Worm (Caenorhabditis elegans) whole organism, young adult: ENCODE results near the gene K10G9.2.

Source experiments
- B0019.2 ChIP-seq: fragments of 200-800 bp; sonication (Bioruptor generic); conservative IDR thresholded peaks from 2 replicates; pipeline ENCODE4 v1.3.6; 2022; ENCODE audit warnings: missing genetic modification reagents, missing genetic modification characterization, missing compliant biosample characterization
- B0336.3 ChIP-seq: fragments of 200-800 bp; sonication (Bioruptor generic); IDR thresholded peaks from 2 replicates; pipeline ENCODE4 v1.3.6; 2022; ENCODE audit warnings: missing genetic modification characterization, missing compliant biosample characterization
- D2030.7 ChIP-seq: fragments of 200-800 bp; sonication (Bioruptor generic); IDR thresholded peaks from 2 replicates; pipeline ENCODE4 v1.3.6; 2022; ENCODE audit warnings: missing genetic modification reagents, missing genetic modification characterization, missing compliant biosample characterization
- F22D6.2 ChIP-seq: sonication (generic microtip); optimal IDR thresholded peaks from 2 replicates; lab custom pipeline; 2016; ENCODE audit warnings: mild to moderate bottlenecking, missing genetic modification characterization, missing compliant biosample characterization
- F37B4.10 ChIP-seq: fragments of 200-800 bp; sonication (Bioruptor generic); IDR thresholded peaks from 2 replicates; pipeline ENCODE4 v1.3.6; 2022; ENCODE audit warnings: missing genetic modification characterization, missing compliant biosample characterization
- F39B2.1 ChIP-seq: fragments of 200-800 bp; sonication (Bioruptor generic); IDR thresholded peaks from 2 replicates; pipeline ENCODE4 v1.3.6; 2022; ENCODE audit warnings: missing genetic modification reagents, missing genetic modification characterization, missing compliant biosample characterization
- F57A8.1 ChIP-seq: fragments of 200-800 bp; sonication (Bioruptor generic); optimal IDR thresholded peaks from 2 replicates; lab custom pipeline; 2018; ENCODE audit warnings: mild to moderate bottlenecking, missing genetic modification characterization, moderate library complexity, missing compliant biosample characterization
- K12H6.12 ChIP-seq: fragments of 200-800 bp; sonication (Bioruptor generic); optimal IDR thresholded peaks from 2 replicates; lab custom pipeline; 2018; ENCODE audit warnings: mild to moderate bottlenecking, missing genetic modification characterization, missing compliant biosample characterization
- akir-1 ChIP-seq: fragments of 200-800 bp; sonication (Bioruptor generic); optimal IDR thresholded peaks from 2 replicates; lab custom pipeline; 2018; ENCODE audit warnings: mild to moderate bottlenecking, missing genetic modification characterization, moderate library complexity, missing compliant biosample characterization
- ama-1 ChIP-seq, 3 experiments: fragments of 150-350 bp in 1 of 3; sonication (generic microtip) in 2 of 3; optimal IDR thresholded peaks; 2 replicates each; lab custom pipeline; 2014 to 2018; ENCODE audit warnings: missing biosample characterization in 2 of 3, missing genetic modification characterization in 2 of 3, missing genetic modification reagents in 2 of 3
- aptf-2 ChIP-seq: fragments of 200-800 bp; sonication (Bioruptor generic); conservative IDR thresholded peaks from 2 replicates; pipeline ENCODE4 v1.3.6; 2022; ENCODE audit warnings: missing genetic modification reagents, missing genetic modification characterization, missing compliant biosample characterization
- aptf-3 ChIP-seq: fragments of 200-800 bp; sonication (Bioruptor generic); IDR thresholded peaks from 2 replicates; pipeline ENCODE4 v1.3.6; 2022; ENCODE audit warnings: missing genetic modification characterization, missing compliant biosample characterization
- attf-5 ChIP-seq: fragments of 200-800 bp; sonication (Bioruptor generic); optimal IDR thresholded peaks from 2 replicates; lab custom pipeline; 2018; ENCODE audit warnings: mild to moderate bottlenecking, missing genetic modification characterization, missing compliant biosample characterization
- bed-2 ChIP-seq: fragments of 200-800 bp; sonication (Bioruptor generic); IDR thresholded peaks from 2 replicates; pipeline ENCODE4 v1.3.6; 2022; ENCODE audit warnings: missing genetic modification reagents, missing genetic modification characterization, missing compliant biosample characterization
- cebp-1 ChIP-seq, 2 experiments: fragments of 200-800 bp in 1 of 2; sonication (Bioruptor generic) in 1 of 2; sonication (generic microtip) in 1 of 2; IDR thresholded peaks in 1 of 2; optimal IDR thresholded peaks in 1 of 2; 2 replicates each; pipeline versions ENCODE4 v1.3.6 to Lab custom; 2017 to 2022; ENCODE audit warnings: missing compliant biosample characterization in 2 of 2, missing genetic modification characterization in 2 of 2, mild to moderate bottlenecking in 1 of 2, missing genetic modification reagents in 1 of 2, moderate library complexity in 1 of 2
- cebp-2 ChIP-seq: fragments of 200-800 bp; sonication (Bioruptor generic); IDR thresholded peaks from 2 replicates; pipeline ENCODE4 v1.3.6; 2022; ENCODE audit warnings: missing genetic modification characterization, missing compliant biosample characterization
- chd-7 ChIP-seq: sonication (generic microtip); optimal IDR thresholded peaks from 2 replicates; lab custom pipeline; 2016; ENCODE audit warnings: mild to moderate bottlenecking, missing genetic modification characterization, moderate library complexity, missing compliant biosample characterization
- egl-18 ChIP-seq: fragments of 200-800 bp; sonication (Bioruptor generic); IDR thresholded peaks from 2 replicates; pipeline ENCODE4 v1.3.6; 2022; ENCODE audit warnings: missing genetic modification reagents, missing genetic modification characterization, missing compliant biosample characterization
- egrh-3 ChIP-seq: fragments of 200-800 bp; sonication (Bioruptor generic); IDR thresholded peaks from 2 replicates; pipeline ENCODE4 v1.3.6; 2022; ENCODE audit warnings: missing genetic modification reagents, missing genetic modification characterization, missing compliant biosample characterization
- fkh-3 ChIP-seq: sonication (generic microtip); optimal IDR thresholded peaks from 2 replicates; lab custom pipeline; 2016; ENCODE audit warnings: mild to moderate bottlenecking, missing genetic modification characterization, missing compliant biosample characterization
- hlh-12 ChIP-seq: sonication (generic microtip); optimal IDR thresholded peaks from 2 replicates; lab custom pipeline; 2016; ENCODE audit warnings: missing genetic modification characterization, missing compliant biosample characterization
- hlh-26 ChIP-seq: fragments of 200-800 bp; sonication (Bioruptor generic); conservative IDR thresholded peaks from 2 replicates; pipeline ENCODE4 v1.3.6; 2022; ENCODE audit warnings: missing genetic modification reagents, missing genetic modification characterization, missing compliant biosample characterization
- hsf-1 ChIP-seq: fragments of 200-800 bp; sonication (Bioruptor generic); IDR thresholded peaks from 2 replicates; pipeline ENCODE4 v1.3.6; 2022; ENCODE audit warnings: missing genetic modification reagents, missing genetic modification characterization, missing compliant biosample characterization
- let-526 ChIP-seq: fragments of 200-800 bp; sonication (Bioruptor generic); IDR thresholded peaks from 2 replicates; pipeline ENCODE4 v1.3.6; 2022; ENCODE audit warnings: missing genetic modification reagents, missing genetic modification characterization, missing compliant biosample characterization
- lin-35 ChIP-seq, 3 experiments: fragments of 150-350 bp in 2 of 3; sonication (generic microtip) in 1 of 3; optimal IDR thresholded peaks; 2 replicates each; lab custom pipeline; 2014 to 2018; ENCODE audit warnings: missing biosample characterization in 3 of 3, missing genetic modification characterization in 3 of 3, missing genetic modification reagents in 3 of 3
- lin-40 ChIP-seq: sonication (generic microtip); optimal IDR thresholded peaks from 2 replicates; lab custom pipeline; 2016; ENCODE audit warnings: missing genetic modification characterization, mild to moderate bottlenecking, missing compliant biosample characterization, missing genotype, missing genetic modification reagents
- lir-1 ChIP-seq: fragments of 200-800 bp; sonication (Bioruptor generic); conservative IDR thresholded peaks from 2 replicates; pipeline ENCODE4 v1.3.6; 2022; ENCODE audit warnings: missing genetic modification reagents, missing genetic modification characterization, missing compliant biosample characterization
- lsy-27 ChIP-seq: sonication (generic microtip); optimal IDR thresholded peaks from 2 replicates; lab custom pipeline; 2017; ENCODE audit warnings: missing genetic modification characterization, mild to moderate bottlenecking, missing compliant biosample characterization, antibody characterized with exemption, missing genotype, borderline replicate concordance; ENCODE audit not compliant: insufficient read depth
- madf-6 ChIP-seq: fragments of 200-800 bp; sonication (Bioruptor generic); IDR thresholded peaks from 2 replicates; pipeline ENCODE4 v1.3.6; 2022; ENCODE audit warnings: missing genetic modification reagents, missing genetic modification characterization, missing compliant biosample characterization
- madf-8 ChIP-seq: fragments of 200-800 bp; sonication (Bioruptor generic); conservative IDR thresholded peaks from 2 replicates; pipeline ENCODE4 v1.3.6; 2022; ENCODE audit warnings: missing genetic modification reagents, missing genetic modification characterization, missing compliant biosample characterization
- mel-28 ChIP-seq: sonication (generic microtip); optimal IDR thresholded peaks from 2 replicates; lab custom pipeline; 2016; ENCODE audit warnings: borderline replicate concordance, mild to moderate bottlenecking, missing genetic modification characterization, missing compliant biosample characterization
- mxl-1 ChIP-seq: sonication (generic microtip); optimal IDR thresholded peaks from 2 replicates; lab custom pipeline; 2016; ENCODE audit warnings: missing genetic modification characterization, missing compliant biosample characterization
- nfyb-1 ChIP-seq: fragments of 200-800 bp; sonication (Bioruptor generic); IDR thresholded peaks from 2 replicates; pipeline ENCODE4 v1.3.6; 2022; ENCODE audit warnings: missing genetic modification reagents, missing genetic modification characterization, missing compliant biosample characterization
- pbrm-1 ChIP-seq: fragments of 200-800 bp; sonication (Bioruptor generic); IDR thresholded peaks from 2 replicates; pipeline ENCODE4 v1.3.6; 2022; ENCODE audit warnings: missing genetic modification reagents, missing genetic modification characterization, missing compliant biosample characterization
- rcor-1 ChIP-seq: fragments of 200-800 bp; sonication (Bioruptor generic); IDR thresholded peaks from 2 replicates; pipeline ENCODE4 v1.3.6; 2022; ENCODE audit warnings: missing genetic modification reagents, missing genetic modification characterization, missing compliant biosample characterization
- rec-8 ChIP-seq, 2 experiments: sonication (generic microtip); optimal IDR thresholded peaks; 2 replicates each; lab custom pipeline; 2016; ENCODE audit warnings: mild to moderate bottlenecking in 2 of 2, missing genetic modification characterization in 2 of 2, missing genetic modification reagents in 2 of 2, missing genotype in 2 of 2, missing biosample characterization in 1 of 2, missing compliant biosample characterization in 1 of 2, moderate library complexity in 1 of 2
- snpc-1.3 ChIP-seq: sonication (generic microtip); optimal IDR thresholded peaks from 2 replicates; lab custom pipeline; 2017; ENCODE audit warnings: missing genetic modification characterization, mild to moderate bottlenecking, missing compliant biosample characterization, antibody characterized with exemption, moderate library complexity, missing genotype, missing genetic modification reagents; ENCODE audit not compliant: insufficient read depth
- snpc-4 ChIP-seq, 5 experiments: fragments of 150-350 bp in 1 of 5; sonication (generic microtip) in 4 of 5; optimal IDR thresholded peaks; 2 replicates each; lab custom pipeline; 2014 to 2018; ENCODE audit warnings: missing genetic modification characterization in 5 of 5, missing biosample characterization in 3 of 5, antibody characterized with exemption in 2 of 5, mild to moderate bottlenecking in 2 of 5, missing compliant biosample characterization in 2 of 5, missing genotype in 2 of 5, moderate library complexity in 2 of 5, missing genetic modification reagents in 1 of 5
- tbp1 ChIP-seq: fragments of 200-800 bp; sonication (Bioruptor generic); optimal IDR thresholded peaks from 2 replicates; lab custom pipeline; 2018; ENCODE audit warnings: mild to moderate bottlenecking, missing genetic modification characterization, missing compliant biosample characterization
- tbx-9 ChIP-seq: sonication (generic microtip); optimal IDR thresholded peaks from 2 replicates; lab custom pipeline; 2016; ENCODE audit warnings: borderline replicate concordance, missing genetic modification characterization, inconsistent platforms, missing compliant biosample characterization
- zfh-2 ChIP-seq: fragments of 200-800 bp; sonication (Bioruptor generic); conservative IDR thresholded peaks from 2 replicates; pipeline ENCODE4 v1.3.6; 2022; ENCODE audit warnings: missing genetic modification reagents, missing genetic modification characterization, missing compliant biosample characterization
- ztf-26 ChIP-seq: sonication (generic microtip); optimal IDR thresholded peaks from 2 replicates; lab custom pipeline; 2017; ENCODE audit warnings: missing genetic modification characterization, missing compliant biosample characterization

The K10G9.2 gene

DNA sequence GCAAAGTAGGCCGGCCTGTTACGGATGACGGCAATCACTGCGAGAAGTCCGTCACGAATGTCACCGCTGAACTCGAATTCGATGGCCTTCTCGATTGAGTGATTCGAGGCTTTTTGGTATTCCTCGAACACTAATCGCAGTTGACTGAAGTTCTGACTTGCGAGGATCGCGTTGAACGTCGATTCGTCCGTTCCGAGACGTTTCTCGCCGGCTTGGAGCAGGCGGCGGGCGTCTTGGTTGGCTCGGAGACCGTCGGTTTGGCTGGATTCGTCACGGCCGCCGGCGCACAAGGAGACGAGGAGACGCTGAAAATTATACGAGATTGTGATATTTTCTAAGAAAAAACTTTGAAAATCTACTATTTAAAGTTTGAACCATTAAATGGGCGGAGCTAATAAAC lies 40.6 kb downstream of the K10G9.2 start:
- peak; percentile 26; the same call in 1 of the 2 replicates for TF ChIP-seq egrh-3
- TF ChIP-seq B0336.3 (GFP tag; lab: Robert Waterston, UW): no peak
- 0 out of 2 replicates have a peak, but pooled peaks have one; percentile 20 for TF ChIP-seq nfyb-1 (GFP tag; lab: Robert Waterston, UW)
- TF ChIP-seq zfh-2 (GFP tag; lab: Robert Waterston, UW): peak; percentile 83
- no peak for TF ChIP-seq hlh-12 (tag; lab: Kevin White, UChicago)

DNA sequence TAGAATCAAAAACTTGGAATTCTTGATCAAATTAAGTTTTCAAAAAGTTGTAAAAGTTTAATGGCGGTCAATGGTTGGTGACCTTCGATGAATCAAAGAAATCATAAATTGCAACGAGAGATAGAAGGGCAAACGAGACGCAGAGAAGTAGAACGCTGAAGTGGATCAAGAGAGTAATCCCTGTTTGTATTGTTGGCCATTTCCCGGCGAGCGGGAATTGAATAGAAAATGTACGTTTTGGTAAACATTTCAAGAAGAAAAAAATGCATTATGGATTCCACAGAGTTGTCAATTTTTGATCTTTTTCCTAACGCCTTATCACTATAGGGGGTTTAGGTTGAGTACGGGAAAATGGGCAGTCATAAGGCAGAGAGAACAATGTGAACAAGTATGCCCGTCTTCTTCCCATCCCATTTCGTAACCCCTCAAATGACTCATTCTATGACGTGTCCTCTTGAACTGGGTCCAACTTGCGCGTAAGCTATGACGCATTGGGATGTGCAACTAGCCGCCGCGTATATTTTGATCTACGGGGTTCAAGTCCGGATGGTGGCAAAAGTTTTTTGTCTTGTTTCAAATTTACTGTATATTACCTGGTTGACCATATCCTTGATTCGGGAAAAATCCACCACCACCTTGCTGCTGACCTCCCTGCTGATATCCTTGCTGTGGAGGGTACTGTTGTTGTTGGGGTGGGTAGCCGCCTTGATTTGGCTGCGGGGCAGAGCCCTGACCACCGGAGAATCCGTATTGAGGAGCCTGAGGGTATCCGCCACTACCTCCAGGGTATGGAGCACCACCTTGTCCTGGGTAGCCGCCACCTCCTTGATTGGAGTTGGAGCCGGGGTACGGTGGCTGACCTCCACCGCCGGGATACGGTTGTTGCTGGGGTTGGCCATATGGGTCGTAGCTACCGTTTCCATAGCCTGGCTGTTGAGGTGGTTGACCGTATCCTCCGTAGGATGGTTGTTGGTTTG lies 43.1 kb downstream of the K10G9.2 start:
- TF ChIP-seq bed-2 (GFP tag; lab: Robert Waterston, UW) (no peak), snpc-4 (GFP tag; optimal IDR thresholded peaks at IDR 0.05; lab: Kevin White, UChicago) (no peak), snpc-4 (tag; optimal IDR thresholded peaks at IDR 0.05; lab: Kevin White, UChicago) (no peak), chd-7 (tag; lab: Kevin White, UChicago) (peak; percentile 16), K12H6.12 (tag; lab: Kevin White, UChicago) (no peak), lsy-27 (tag; lab: Kevin White, UChicago) (no peak), hlh-12 (tag; lab: Kevin White, UChicago) (no peak), egrh-3 (peak; percentile 45; the same call in 1 of the 2 replicates), fkh-3 (tag; lab: Kevin White, UChicago) (no peak), cebp-1 (GFP tag; IDR thresholded peaks at IDR 0.05; lab: Robert Waterston, UW) (0 out of 2 replicates have a peak, but pooled peaks have one; percentile 11), cebp-1 (tag; optimal IDR thresholded peaks at IDR 0.05; lab: Kevin White, UChicago) (peak; percentile 77), pbrm-1 (GFP tag; lab: Robert Waterston, UW) (no peak), B0019.2 (GFP tag; lab: Robert Waterston, UW) (no peak), hsf-1 (GFP tag; lab: Robert Waterston, UW) (no peak), tbp1 (no peak), lin-35 (GFP tag; optimal IDR thresholded peaks at IDR 0.05; lab: Kevin White, UChicago) (no peak), cebp-2 (GFP tag; lab: Robert Waterston, UW) (no peak), F39B2.1 (GFP tag; lab: Robert Waterston, UW) (no peak), rcor-1 (GFP tag; lab: Robert Waterston, UW) (no peak), aptf-2 (no peak), D2030.7 (no peak), rec-8 (tag; optimal IDR thresholded peaks at IDR 0.05; lab: Kevin White, UChicago) (no peak), let-526 (GFP tag; lab: Robert Waterston, UW) (no peak), tbx-9 (tag; lab: Kevin White, UChicago) (peak; percentile 77), ztf-26 (tag; lab: Kevin White, UChicago) (no peak), madf-6 (GFP tag; lab: Robert Waterston, UW) (peak; percentile 43), ama-1 (optimal IDR thresholded peaks at IDR 0.05; lab: Kevin White, UChicago) (no peak), ama-1 (GFP tag; optimal IDR thresholded peaks at IDR 0.05; lab: Kevin White, UChicago) (no peak), F57A8.1 (no peak), aptf-3 (no peak), F22D6.2 (tag; lab: Kevin White, UChicago) (no peak), madf-8 (GFP tag; lab: Robert Waterston, UW) (no peak), mel-28 (tag; lab: Kevin White, UChicago) (no peak), egl-18 (GFP tag; lab: Robert Waterston, UW) (no peak), snpc-1.3 (tag; lab: Kevin White, UChicago) (no peak), attf-5 (GFP tag; lab: Kevin White, UChicago) (no peak), akir-1 (no peak), lir-1 (GFP tag; lab: Robert Waterston, UW) (no peak), F37B4.10 (GFP tag; lab: Robert Waterston, UW) (no peak), hlh-26 (GFP tag; lab: Robert Waterston, UW) (no peak), lin-40 (no peak), mxl-1 (no peak)
